Fruit fly (Drosophila melanogaster) whole organism, embryonic: Measurements from ENCODE around the gene IRSp53.

Experiments used
- Adf1 ChIP-seq: fragments of 200-800 bp; sonication (Bioruptor generic); IDR thresholded peaks from 2 replicates; pipeline ENCODE4 v1.3.6; 2022; ENCODE audit warnings: missing biosample characterization, missing genetic modification characterization
- BtbVII ChIP-seq: fragments of 200-800 bp; sonication (Bioruptor generic); optimal IDR thresholded peaks from 3 replicates; lab custom pipeline; 2017; ENCODE audit warnings: missing biosample characterization, mild to moderate bottlenecking, missing genetic modification characterization
- CG10431 ChIP-seq: fragments of 200-800 bp; sonication (Bioruptor generic); optimal IDR thresholded peaks from 3 replicates; lab custom pipeline; 2018; ENCODE audit warnings: missing biosample characterization, mild to moderate bottlenecking, missing genetic modification characterization
- CG10654 ChIP-seq: fragments of 200-800 bp; sonication (Bioruptor generic); optimal IDR thresholded peaks from 2 replicates; lab custom pipeline; 2016; ENCODE audit warnings: missing biosample characterization, missing genetic modification characterization
- CG11398 ChIP-seq: fragments of 200-800 bp; sonication (Bioruptor generic); optimal IDR thresholded peaks from 2 replicates; lab custom pipeline; 2016; ENCODE audit warnings: missing biosample characterization, missing genetic modification characterization
- CG13296 ChIP-seq: fragments of 200-800 bp; sonication (Bioruptor generic); optimal IDR thresholded peaks from 3 replicates; lab custom pipeline; 2018; ENCODE audit warnings: missing biosample characterization, mild to moderate bottlenecking, missing genetic modification characterization
- CG1529 ChIP-seq: fragments of 200-800 bp; sonication (Bioruptor generic); optimal IDR thresholded peaks from 3 replicates; lab custom pipeline; 2018; ENCODE audit warnings: missing biosample characterization, missing genetic modification characterization
- CG15514 ChIP-seq: fragments of 200-800 bp; sonication (Bioruptor generic); optimal IDR thresholded peaks from 3 replicates; lab custom pipeline; 2017; ENCODE audit warnings: missing biosample characterization, missing genetic modification characterization, mild to moderate bottlenecking, moderate library complexity, missing genetic modification reagents
- CG1603 ChIP-seq: fragments of 200-800 bp; sonication (Bioruptor generic); optimal IDR thresholded peaks from 2 replicates; lab custom pipeline; 2019; ENCODE audit warnings: missing biosample characterization, mild to moderate bottlenecking, missing genetic modification characterization, moderate library complexity
- CG17328 ChIP-seq: fragments of 200-800 bp; sonication (Bioruptor generic); IDR thresholded peaks from 2 replicates; pipeline ENCODE4 v1.3.6; 2022; ENCODE audit warnings: missing biosample characterization, missing genetic modification characterization
- CG2875 ChIP-seq: fragments of 200-800 bp; sonication (Bioruptor generic); optimal IDR thresholded peaks from 2 replicates; lab custom pipeline; 2017; ENCODE audit warnings: missing biosample characterization, mild to moderate bottlenecking, missing genetic modification characterization, missing genetic modification reagents
- CG3281 ChIP-seq: fragments of 200-800 bp; sonication (Bioruptor generic); optimal IDR thresholded peaks from 3 replicates; lab custom pipeline; 2017; ENCODE audit warnings: missing biosample characterization, mild to moderate bottlenecking, missing genetic modification characterization
- CG34422 ChIP-seq: fragments of 200-800 bp; sonication (Bioruptor generic); IDR thresholded peaks from 3 replicates; pipeline ENCODE4 v1.3.6; 2022; ENCODE audit warnings: missing biosample characterization, missing genetic modification characterization
- CG3995 ChIP-seq: fragments of 200-800 bp; sonication (Bioruptor generic); optimal IDR thresholded peaks from 3 replicates; lab custom pipeline; 2016; ENCODE audit warnings: missing biosample characterization, missing genetic modification characterization
- CG4707 ChIP-seq: fragments of 200-800 bp; sonication (Bioruptor generic); optimal IDR thresholded peaks from 2 replicates; lab custom pipeline; 2018; ENCODE audit warnings: missing biosample characterization, mild to moderate bottlenecking, missing genetic modification characterization, moderate library complexity
- CG8388 ChIP-seq: fragments of 200-800 bp; sonication (Bioruptor generic); optimal IDR thresholded peaks from 2 replicates; lab custom pipeline; 2019; ENCODE audit warnings: missing biosample characterization, mild to moderate bottlenecking, missing genetic modification characterization, moderate library complexity
- CG9932 ChIP-seq: fragments of 200-800 bp; sonication (Bioruptor generic); IDR thresholded peaks from 2 replicates; pipeline ENCODE4 v1.3.6; 2022; ENCODE audit warnings: missing biosample characterization, missing genetic modification characterization
- CHES-1-like ChIP-seq: fragments of 200-800 bp; sonication (Bioruptor generic); optimal IDR thresholded peaks from 2 replicates; lab custom pipeline; 2016; ENCODE audit warnings: missing biosample characterization, missing genetic modification characterization
- E2f2 ChIP-seq: fragments of 200-800 bp; sonication (Bioruptor generic); IDR thresholded peaks from 2 replicates; pipeline ENCODE4 v1.3.6; 2022; ENCODE audit warnings: missing biosample characterization, missing genetic modification characterization
- Fer2 ChIP-seq: fragments of 200-800 bp; sonication (Bioruptor generic); optimal IDR thresholded peaks from 2 replicates; lab custom pipeline; 2018; ENCODE audit warnings: missing biosample characterization, mild to moderate bottlenecking, missing genetic modification characterization, moderate library complexity
- Hey ChIP-seq: fragments of 200-800 bp; sonication (Bioruptor generic); optimal IDR thresholded peaks from 3 replicates; lab custom pipeline; 2018; ENCODE audit warnings: missing biosample characterization, mild to moderate bottlenecking, missing genetic modification characterization
- Lim3 ChIP-seq: fragments of 200-800 bp; sonication (Bioruptor generic); IDR thresholded peaks from 2 replicates; pipeline ENCODE4 v1.3.6; 2022; ENCODE audit warnings: missing biosample characterization, missing genetic modification characterization
- Lpt ChIP-seq: fragments of >200 bp; optimal IDR thresholded peaks from 2 replicates; lab custom pipeline; 2018; ENCODE audit warnings: missing biosample characterization, missing genetic modification characterization
- MTF-1 ChIP-seq: fragments of 200-800 bp; sonication (Bioruptor generic); optimal IDR thresholded peaks from 2 replicates; lab custom pipeline; 2018; ENCODE audit warnings: missing biosample characterization, mild to moderate bottlenecking, missing genetic modification characterization, borderline replicate concordance
- Mad ChIP-seq: fragments of 200-800 bp; sonication (Bioruptor generic); optimal IDR thresholded peaks from 2 replicates; lab custom pipeline; 2016; ENCODE audit warnings: missing biosample characterization, missing genetic modification characterization
- Meics ChIP-seq: fragments of 200-800 bp; sonication (Bioruptor generic); optimal IDR thresholded peaks from 2 replicates; lab custom pipeline; 2017; ENCODE audit warnings: missing biosample characterization, mild to moderate bottlenecking, missing genetic modification characterization
- Mrtf ChIP-seq: fragments of 200-800 bp; sonication (Bioruptor generic); IDR thresholded peaks from 3 replicates; pipeline ENCODE4 v1.3.6; 2022; ENCODE audit warnings: missing biosample characterization, missing genetic modification characterization
- NC2β ChIP-seq: fragments of 200-800 bp; sonication (Bioruptor generic); optimal IDR thresholded peaks from 2 replicates; lab custom pipeline; 2016; ENCODE audit warnings: missing biosample characterization, missing genetic modification characterization
- Optix ChIP-seq: fragments of 200-800 bp; sonication (Bioruptor generic); IDR thresholded peaks from 3 replicates; pipeline ENCODE4 v1.3.6; 2022; ENCODE audit warnings: missing biosample characterization, missing genetic modification characterization
- Trl ChIP-seq, 3 experiments: fragments of >200 bp in 2 of 3; fragments of 200-800 bp in 1 of 3; sonication (Bioruptor generic) in 1 of 3; optimal IDR thresholded peaks; 2 replicates in 1 of 3; 3 replicates in 2 of 3; lab custom pipeline; 2016 to 2017; ENCODE audit warnings: missing biosample characterization in 1 of 3, missing genetic modification characterization in 1 of 3
- dm ChIP-seq: fragments of 200-800 bp; sonication (Bioruptor generic); optimal IDR thresholded peaks from 3 replicates; lab custom pipeline; 2016; ENCODE audit warnings: missing biosample characterization, missing genetic modification characterization
- dmrt11E ChIP-seq: fragments of 200-800 bp; sonication (Bioruptor generic); optimal IDR thresholded peaks from 3 replicates; lab custom pipeline; 2018; ENCODE audit warnings: missing biosample characterization, mild to moderate bottlenecking, missing genetic modification characterization, moderate library complexity
- dmrt99B ChIP-seq: fragments of 200-800 bp; sonication (Bioruptor generic); optimal IDR thresholded peaks from 2 replicates; lab custom pipeline; 2018; ENCODE audit warnings: missing biosample characterization, mild to moderate bottlenecking, missing genetic modification characterization, moderate library complexity
- dysf ChIP-seq: fragments of 200-800 bp; sonication (Bioruptor generic); IDR thresholded peaks from 3 replicates; pipeline ENCODE4 v1.3.6; 2022; ENCODE audit warnings: missing biosample characterization, missing genetic modification characterization
- esg ChIP-seq: fragments of 200-800 bp; sonication (Bioruptor generic); conservative IDR thresholded peaks from 2 replicates; pipeline ENCODE4 v1.3.6; 2022; ENCODE audit warnings: missing biosample characterization, missing genetic modification characterization
- eve ChIP-seq, 2 experiments: fragments of >200 bp; optimal IDR thresholded peaks; 2 replicates each; lab custom pipeline; 2017; ENCODE audit warnings: missing biosample characterization in 2 of 2, missing genetic modification characterization in 2 of 2
- ewg ChIP-seq: fragments of 200-800 bp; sonication (Bioruptor generic); optimal IDR thresholded peaks from 3 replicates; lab custom pipeline; 2017; ENCODE audit warnings: mild to moderate bottlenecking, missing biosample characterization, missing genetic modification reagents, missing genetic modification characterization
- grau ChIP-seq: fragments of 200-800 bp; optimal IDR thresholded peaks from 3 replicates; lab custom pipeline; 2019; ENCODE audit warnings: missing biosample characterization, mild to moderate bottlenecking, missing genetic modification characterization, moderate library complexity
- kah ChIP-seq: fragments of 200-800 bp; sonication (Bioruptor generic); optimal IDR thresholded peaks from 2 replicates; lab custom pipeline; 2018; ENCODE audit warnings: missing biosample characterization, mild to moderate bottlenecking, missing genetic modification characterization
- kni ChIP-seq: fragments of 200-800 bp; sonication (Bioruptor generic); optimal IDR thresholded peaks from 3 replicates; lab custom pipeline; 2017; ENCODE audit warnings: mild to moderate bottlenecking, missing biosample characterization, missing genetic modification reagents, missing genetic modification characterization
- lola ChIP-seq, 3 experiments: fragments of >200 bp in 2 of 3; fragments of 200-800 bp in 1 of 3; sonication (Bioruptor generic) in 1 of 3; optimal IDR thresholded peaks; 2 replicates each; lab custom pipeline; 2017 to 2019; ENCODE audit warnings: missing biosample characterization in 3 of 3, missing genetic modification characterization in 3 of 3, mild to moderate bottlenecking in 1 of 3, moderate library complexity in 1 of 3
- mam ChIP-seq: fragments of 200-800 bp; sonication (Bioruptor generic); optimal IDR thresholded peaks from 3 replicates; lab custom pipeline; 2016; ENCODE audit warnings: missing biosample characterization, missing genetic modification characterization
- nerfin-1 ChIP-seq: fragments of 200-800 bp; sonication (Bioruptor generic); optimal IDR thresholded peaks from 3 replicates; lab custom pipeline; 2019; ENCODE audit warnings: missing biosample characterization, mild to moderate bottlenecking, missing genetic modification characterization, moderate library complexity
- pfk ChIP-seq: fragments of 200-800 bp; sonication (Bioruptor generic); optimal IDR thresholded peaks from 2 replicates; lab custom pipeline; 2018; ENCODE audit warnings: missing biosample characterization, mild to moderate bottlenecking, missing genetic modification characterization, moderate library complexity
- rib ChIP-seq: fragments of 200-800 bp; sonication (Bioruptor generic); IDR thresholded peaks from 2 replicates; pipeline ENCODE4 v1.3.6; 2022; ENCODE audit warnings: missing biosample characterization, missing genetic modification characterization
- scrt ChIP-seq: fragments of 200-800 bp; sonication (Bioruptor generic); optimal IDR thresholded peaks from 2 replicates; lab custom pipeline; 2018; ENCODE audit warnings: missing biosample characterization, mild to moderate bottlenecking, missing genetic modification characterization, moderate library complexity
- tap ChIP-seq: fragments of 200-800 bp; optimal IDR thresholded peaks from 3 replicates; lab custom pipeline; 2019; ENCODE audit warnings: missing biosample characterization, mild to moderate bottlenecking, missing genetic modification characterization, moderate library complexity
- tx ChIP-seq: fragments of 200-800 bp; sonication (Bioruptor generic); optimal IDR thresholded peaks from 2 replicates; lab custom pipeline; 2016; ENCODE audit warnings: missing biosample characterization, missing genetic modification characterization
- wek ChIP-seq: fragments of 200-800 bp; sonication (Bioruptor generic); optimal IDR thresholded peaks from 3 replicates; lab custom pipeline; 2018; ENCODE audit warnings: missing biosample characterization, mild to moderate bottlenecking, missing genetic modification characterization, moderate library complexity

IRSp53 gene

dm6 chr3L:11119901-11120418 is 15.9 kb upstream of the IRSp53 start:
- no peak for TF ChIP-seq CG11398 (GFP tag; lab: Kevin White, UChicago)
- TF ChIP-seq CG3995 (GFP tag; lab: Kevin White, UChicago), result no peak
- TF ChIP-seq CHES-1-like (GFP tag; lab: Kevin White, UChicago), result peak; percentile 27
- TF ChIP-seq CG1529 (GFP tag; lab: Kevin White, UChicago), result peak; percentile 30
- TF ChIP-seq CG13296 (GFP tag; lab: Kevin White, UChicago), result peak; percentile 64
- TF ChIP-seq tx, result no peak
- peak; percentile 50 for TF ChIP-seq Meics
- no peak for TF ChIP-seq CG8388 (GFP tag; lab: Kevin White, UChicago)
- TF ChIP-seq Fer2 (tag; lab: Kevin White, UChicago), result peak; percentile 14
- peak; percentile 35 for TF ChIP-seq CG2875
- no peak; the same call in 2 of the 3 replicates for TF ChIP-seq dysf (GFP tag; lab: Robert Waterston, UW)
- TF ChIP-seq esg (GFP tag; lab: Robert Waterston, UW), result no peak
- TF ChIP-seq tap (tag; lab: Kevin White, UChicago), result no peak
- peak; percentile 11 for TF ChIP-seq Mad (GFP tag; lab: Kevin White, UChicago)
- TF ChIP-seq kah, result peak; percentile 60
- TF ChIP-seq ewg, result peak; percentile 64
- no peak for TF ChIP-seq Lpt (GFP tag; lab: Kevin White, UChicago)
- TF ChIP-seq CG10654 (GFP tag; lab: Kevin White, UChicago), result no peak
- TF ChIP-seq dm (GFP tag; lab: Kevin White, UChicago), result no peak
- TF ChIP-seq rib (GFP tag; lab: Robert Waterston, UW), result peak; percentile 63
- no peak for TF ChIP-seq mam
- peak; percentile 46 for TF ChIP-seq MTF-1 (GFP tag; lab: Kevin White, UChicago)
- TF ChIP-seq dmrt11E (tag; lab: Kevin White, UChicago), result peak; percentile 1
- peak; percentile 3 for TF ChIP-seq CG4707
- peak; percentile 55 for TF ChIP-seq pfk (GFP tag; lab: Kevin White, UChicago)
- TF ChIP-seq CG3281 (GFP tag; lab: Kevin White, UChicago), result peak; percentile 20
- TF ChIP-seq wek (GFP tag; lab: Kevin White, UChicago), result peak; percentile 64
- no peak for TF ChIP-seq Mrtf (GFP tag; lab: Robert Waterston, UW)
- no peak for TF ChIP-seq eve (GFP tag; optimal IDR thresholded peaks at IDR 0.05; lab: Kevin White, UChicago)
- no peak for TF ChIP-seq Optix (GFP tag; lab: Robert Waterston, UW)
- peak; percentile 58; the same call in 1 of the 3 replicates for TF ChIP-seq CG34422 (GFP tag; lab: Robert Waterston, UW)
- TF ChIP-seq nerfin-1 (tag; lab: Kevin White, UChicago), result peak; percentile 83
- peak; percentile 40 for TF ChIP-seq CG10431
- TF ChIP-seq kni (GFP tag; lab: Kevin White, UChicago), result peak; percentile 95
- 0 out of 2 replicates have a peak, but pooled peaks have one; percentile 6 for TF ChIP-seq CG9932 (GFP tag; lab: Robert Waterston, UW)
- TF ChIP-seq Hey (tag; lab: Kevin White, UChicago), result peak; percentile 63
- TF ChIP-seq Trl (optimal IDR thresholded peaks at IDR 0.05; lab: Kevin White, UChicago), result peak in 1 of 2 experiments; percentile 68
- TF ChIP-seq Trl (GFP tag; optimal IDR thresholded peaks at IDR 0.05; lab: Kevin White, UChicago), result no peak
- no peak for TF ChIP-seq grau (tag; lab: Kevin White, UChicago)
- peak; percentile 41 for TF ChIP-seq CG1603 (tag; lab: Kevin White, UChicago)
- TF ChIP-seq CG15514 (GFP tag; lab: Kevin White, UChicago), result peak; percentile 20
- TF ChIP-seq lola (GFP tag; optimal IDR thresholded peaks at IDR 0.05; lab: Kevin White, UChicago), result peak in 1 of 3 experiments; percentile 62
- TF ChIP-seq NC2β (GFP tag; lab: Kevin White, UChicago), result no peak
- peak; percentile 63 for TF ChIP-seq BtbVII (GFP tag; lab: Kevin White, UChicago)
- TF ChIP-seq E2f2 (GFP tag; lab: Robert Waterston, UW), result peak; percentile 17; the same call in 1 of the 2 replicates
- TF ChIP-seq Lim3 (GFP tag; lab: Robert Waterston, UW), result no peak
- TF ChIP-seq CG17328 (GFP tag; lab: Robert Waterston, UW), result 0 out of 2 replicates have a peak, but pooled peaks have one; percentile 20
- TF ChIP-seq scrt (GFP tag; lab: Kevin White, UChicago), result peak; percentile 41
- no peak for TF ChIP-seq dmrt99B (tag; lab: Kevin White, UChicago)
- TF ChIP-seq Adf1 (GFP tag; lab: Robert Waterston, UW), result no peak; the same call in 1 of the 2 replicates
